Worm (Caenorhabditis elegans) whole organism, L4 larva: ENCODE results near the gene C45B2.2.

ENCODE experiments used
- T20F7.1 ChIP-seq: fragments of 200-800 bp; sonication (Bioruptor generic); optimal IDR thresholded peaks from 2 replicates; lab custom pipeline; 2018; ENCODE audit warnings: mild to moderate bottlenecking, missing genetic modification characterization, missing compliant biosample characterization
- T26A8.4 ChIP-seq: fragments of 200-800 bp; sonication (Bioruptor generic); IDR thresholded peaks from 2 replicates; pipeline ENCODE4 v1.3.6; 2022; ENCODE audit warnings: missing genetic modification characterization, missing compliant biosample characterization
- Y75B8A.6 ChIP-seq: fragments of 200-800 bp; sonication (Bioruptor generic); IDR thresholded peaks from 2 replicates; pipeline ENCODE4 v1.3.6; 2022; ENCODE audit warnings: missing genetic modification reagents, missing genetic modification characterization, missing compliant biosample characterization
- ZK546.5 ChIP-seq, 2 experiments: sonication (generic microtip); optimal IDR thresholded peaks; 2 replicates each; lab custom pipeline; 2017; ENCODE audit warnings: missing biosample characterization in 2 of 2, missing genetic modification characterization in 2 of 2
- aha-1 ChIP-seq: fragments of 150-350 bp; peaks from one replicate; lab custom pipeline; 2014; ENCODE audit warnings: missing biosample characterization, missing genetic modification characterization
- attf-4 ChIP-seq: sonication (generic microtip); optimal IDR thresholded peaks from 3 replicates; lab custom pipeline; 2017; ENCODE audit warnings: missing biosample characterization, missing genetic modification characterization
- ceh-28 ChIP-seq: fragments of 150-350 bp; optimal IDR thresholded peaks from 2 replicates; lab custom pipeline; 2014; ENCODE audit warnings: missing biosample characterization, missing genetic modification reagents, missing genetic modification characterization
- ceh-82 ChIP-seq: sonication (generic microtip); optimal IDR thresholded peaks from 2 replicates; lab custom pipeline; 2017; ENCODE audit warnings: missing biosample characterization, missing genetic modification characterization
- ctbp-1 ChIP-seq: fragments of 200-800 bp; sonication (Bioruptor generic); IDR thresholded peaks from 2 replicates; pipeline ENCODE4 v1.3.6; 2022; ENCODE audit warnings: missing genetic modification reagents, missing genetic modification characterization, missing compliant biosample characterization
- daf-12 ChIP-seq: fragments of 150-350 bp; optimal IDR thresholded peaks from 2 replicates; lab custom pipeline; 2014; ENCODE audit warnings: missing biosample characterization, missing genetic modification reagents, missing genetic modification characterization
- daf-16 ChIP-seq, 3 experiments: sonication (generic microtip); optimal IDR thresholded peaks; 2 replicates each; lab custom pipeline; 2016 to 2017; ENCODE audit warnings: missing genetic modification characterization in 3 of 3, missing genetic modification reagents in 3 of 3, mild to moderate bottlenecking in 2 of 3, missing compliant biosample characterization in 2 of 3, missing biosample characterization in 1 of 3, moderate library complexity in 1 of 3
- daf-19 ChIP-seq: fragments of 200-800 bp; sonication (Bioruptor generic); conservative IDR thresholded peaks from 2 replicates; pipeline ENCODE4 v1.3.6; 2022; ENCODE audit warnings: missing genetic modification characterization, missing compliant biosample characterization
- dmd-6 ChIP-seq: fragments of 200-800 bp; sonication (Bioruptor generic); IDR thresholded peaks from 2 replicates; pipeline ENCODE4 v1.3.6; 2022; ENCODE audit warnings: missing genetic modification reagents, missing genetic modification characterization, missing compliant biosample characterization
- dmd-9 ChIP-seq: fragments of 200-800 bp; sonication (Bioruptor generic); IDR thresholded peaks from 2 replicates; pipeline ENCODE4 v1.3.6; 2022; ENCODE audit warnings: missing genetic modification reagents, missing genetic modification characterization, missing compliant biosample characterization
- duxl-1 ChIP-seq: sonication (generic microtip); optimal IDR thresholded peaks from 2 replicates; lab custom pipeline; 2016; ENCODE audit warnings: mild to moderate bottlenecking, missing genetic modification characterization, moderate library complexity, missing compliant biosample characterization; ENCODE audit not compliant: poor library complexity
- dve-1 ChIP-seq: sonication (generic microtip); optimal IDR thresholded peaks from 2 replicates; lab custom pipeline; 2017; ENCODE audit warnings: antibody characterized with exemption, mild to moderate bottlenecking, missing genetic modification characterization, missing compliant biosample characterization; ENCODE audit not compliant: insufficient read depth
- hlh-11 ChIP-seq: fragments of 200-800 bp; sonication (Bioruptor generic); optimal IDR thresholded peaks from 2 replicates; lab custom pipeline; 2018; ENCODE audit warnings: mild to moderate bottlenecking, missing genetic modification characterization, missing compliant biosample characterization
- lim-7 ChIP-seq: fragments of 200-800 bp; sonication (Bioruptor generic); IDR thresholded peaks from 2 replicates; pipeline ENCODE4 v1.3.6; 2022; ENCODE audit warnings: missing genetic modification characterization, missing compliant biosample characterization
- lin-1 ChIP-seq: fragments of 200-800 bp; sonication (Bioruptor generic); IDR thresholded peaks from 2 replicates; pipeline ENCODE4 v1.3.6; 2022; ENCODE audit warnings: missing genetic modification reagents, missing genetic modification characterization, missing compliant biosample characterization
- lin-15B ChIP-seq: fragments of 150-350 bp; sonication (generic microtip); optimal IDR thresholded peaks from 3 replicates; lab custom pipeline; 2014; ENCODE audit warnings: missing biosample characterization, missing genetic modification characterization
- lin-38 ChIP-seq: fragments of 200-800 bp; sonication (Bioruptor generic); IDR thresholded peaks from 2 replicates; pipeline ENCODE4 v1.3.6; 2022; ENCODE audit warnings: missing genetic modification reagents, missing genetic modification characterization, missing compliant biosample characterization
- lir-3 ChIP-seq: sonication (generic microtip); optimal IDR thresholded peaks from 2 replicates; lab custom pipeline; 2016; ENCODE audit warnings: mild to moderate bottlenecking, missing genetic modification characterization, missing compliant biosample characterization
- lsy-2 ChIP-seq, 2 experiments: fragments of 150-350 bp in 1 of 2; sonication (generic microtip) in 1 of 2; optimal IDR thresholded peaks; 2 replicates each; lab custom pipeline; 2014 to 2017; ENCODE audit warnings: missing biosample characterization in 2 of 2, missing genetic modification characterization in 2 of 2
- madf-5 ChIP-seq, 2 experiments: fragments of 200-800 bp; sonication (Bioruptor generic); IDR thresholded peaks; 2 replicates each; pipeline ENCODE4 v1.3.6; 2022; ENCODE audit warnings: missing compliant biosample characterization in 2 of 2, missing genetic modification characterization in 2 of 2
- mep-1 ChIP-seq: fragments of 150-350 bp; sonication (generic microtip); optimal IDR thresholded peaks from 3 replicates; lab custom pipeline; 2014; ENCODE audit warnings: missing biosample characterization, missing genetic modification characterization
- mes-2 ChIP-seq: sonication (generic microtip); optimal IDR thresholded peaks from 2 replicates; lab custom pipeline; 2016; ENCODE audit warnings: missing genotype, mild to moderate bottlenecking, missing genetic modification characterization, missing compliant biosample characterization; ENCODE audit not compliant: poor library complexity, severe bottlenecking
- nhr-102 ChIP-seq: sonication (generic microtip); optimal IDR thresholded peaks from 2 replicates; lab custom pipeline; 2016; ENCODE audit warnings: mild to moderate bottlenecking, missing genetic modification characterization, moderate library complexity, missing compliant biosample characterization
- nhr-111 ChIP-seq: fragments of 200-800 bp; sonication (Bioruptor generic); optimal IDR thresholded peaks from 2 replicates; lab custom pipeline; 2018; ENCODE audit warnings: mild to moderate bottlenecking, missing genetic modification characterization, missing compliant biosample characterization
- nhr-237 ChIP-seq: sonication (generic microtip); optimal IDR thresholded peaks from 2 replicates; lab custom pipeline; 2017; ENCODE audit warnings: missing biosample characterization, missing genetic modification characterization
- nhr-28 ChIP-seq: fragments of 150-350 bp; optimal IDR thresholded peaks from 2 replicates; lab custom pipeline; 2014; ENCODE audit warnings: missing biosample characterization, missing genetic modification characterization
- nhr-48 ChIP-seq: sonication (generic microtip); optimal IDR thresholded peaks from 2 replicates; lab custom pipeline; 2016; ENCODE audit warnings: mild to moderate bottlenecking, missing genetic modification characterization, missing compliant biosample characterization
- nhr-6 ChIP-seq: fragments of 150-350 bp; optimal IDR thresholded peaks from 2 replicates; lab custom pipeline; 2014; ENCODE audit warnings: missing biosample characterization, missing genetic modification characterization
- nhr-77 ChIP-seq: fragments of 150-350 bp; optimal IDR thresholded peaks from 2 replicates; lab custom pipeline; 2014; ENCODE audit warnings: missing biosample characterization, missing genetic modification characterization
- pha-4 ChIP-seq, 2 experiments: fragments of 150-350 bp in 1 of 2; fragments of 200-800 bp in 1 of 2; sonication (Bioruptor generic) in 1 of 2; IDR thresholded peaks in 1 of 2; optimal IDR thresholded peaks in 1 of 2; 2 replicates each; pipeline versions ENCODE4 v1.3.6 to Lab custom; 2014 to 2022; ENCODE audit warnings: missing genetic modification characterization in 2 of 2, missing genetic modification reagents in 2 of 2, missing biosample characterization in 1 of 2, missing compliant biosample characterization in 1 of 2
- pqm-1 ChIP-seq: sonication (generic microtip); optimal IDR thresholded peaks from 2 replicates; lab custom pipeline; 2017; ENCODE audit warnings: missing biosample characterization, missing genetic modification characterization
- saeg-2 ChIP-seq: fragments of 200-800 bp; sonication (Bioruptor generic); IDR thresholded peaks from 2 replicates; pipeline ENCODE4 v1.3.6; 2022; ENCODE audit warnings: missing genetic modification reagents, missing genetic modification characterization, missing compliant biosample characterization
- sdz-12 ChIP-seq: fragments of 200-800 bp; sonication (Bioruptor generic); optimal IDR thresholded peaks from 2 replicates; lab custom pipeline; 2018; ENCODE audit warnings: mild to moderate bottlenecking, missing genetic modification characterization, missing compliant biosample characterization
- set-16 ChIP-seq: fragments of 200-800 bp; sonication (Bioruptor generic); IDR thresholded peaks from 2 replicates; pipeline ENCODE4 v1.3.6; 2022; ENCODE audit warnings: missing genetic modification reagents, missing genetic modification characterization, missing compliant biosample characterization
- spr-3 ChIP-seq: fragments of 200-800 bp; sonication (Bioruptor generic); optimal IDR thresholded peaks from 2 replicates; lab custom pipeline; 2018; ENCODE audit warnings: mild to moderate bottlenecking, missing genetic modification characterization, missing compliant biosample characterization
- unc-130 ChIP-seq: sonication (generic microtip); optimal IDR thresholded peaks from 2 replicates; lab custom pipeline; 2016; ENCODE audit warnings: missing genetic modification reagents, missing genetic modification characterization, missing compliant biosample characterization
- vab-7 ChIP-seq: fragments of 200-800 bp; sonication (Bioruptor generic); IDR thresholded peaks from 2 replicates; pipeline ENCODE4 v1.3.6; 2022; ENCODE audit warnings: missing genetic modification reagents, missing genetic modification characterization, missing compliant biosample characterization
- zag-1 ChIP-seq: fragments of 150-350 bp; optimal IDR thresholded peaks from 2 replicates; lab custom pipeline; 2014; ENCODE audit warnings: missing biosample characterization, missing genetic modification characterization
- zfp-3 ChIP-seq: fragments of 200-800 bp; sonication (Bioruptor generic); conservative IDR thresholded peaks from 2 replicates; pipeline ENCODE4 v1.3.6; 2022; ENCODE audit warnings: missing genetic modification reagents, missing genetic modification characterization, missing compliant biosample characterization
- ztf-7 ChIP-seq: fragments of 150-350 bp; optimal IDR thresholded peaks from 2 replicates; lab custom pipeline; 2014; ENCODE audit warnings: missing biosample characterization, missing genetic modification characterization

The C45B2.2 gene

DNA sequence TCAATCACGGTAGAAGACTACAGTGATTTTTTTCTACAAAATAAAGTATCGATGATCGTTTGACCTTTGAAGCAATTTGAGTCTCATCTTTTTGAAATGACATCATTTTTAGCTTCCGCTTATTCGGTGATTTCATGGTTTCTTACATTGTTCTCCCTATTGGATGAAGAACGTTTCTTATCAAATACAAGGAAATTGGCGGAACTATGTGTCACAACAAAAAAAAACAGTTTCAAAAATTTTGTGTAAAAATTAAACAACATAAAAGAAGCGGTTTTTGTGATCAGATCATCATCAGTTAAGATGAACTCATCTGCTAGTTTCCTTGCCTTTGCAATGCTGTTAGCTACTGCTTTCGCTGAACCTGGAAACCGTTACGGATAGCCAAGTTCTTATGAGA lies 3.1 kb downstream of the C45B2.2 start, which contains the start of gene C45B2.8 (continued):
- no peak for TF ChIP-seq zag-1 (tag; lab: Kevin White, UChicago)
- TF ChIP-seq ctbp-1 = no peak
- TF ChIP-seq, all 104 proteins: peak for 0

DNA sequence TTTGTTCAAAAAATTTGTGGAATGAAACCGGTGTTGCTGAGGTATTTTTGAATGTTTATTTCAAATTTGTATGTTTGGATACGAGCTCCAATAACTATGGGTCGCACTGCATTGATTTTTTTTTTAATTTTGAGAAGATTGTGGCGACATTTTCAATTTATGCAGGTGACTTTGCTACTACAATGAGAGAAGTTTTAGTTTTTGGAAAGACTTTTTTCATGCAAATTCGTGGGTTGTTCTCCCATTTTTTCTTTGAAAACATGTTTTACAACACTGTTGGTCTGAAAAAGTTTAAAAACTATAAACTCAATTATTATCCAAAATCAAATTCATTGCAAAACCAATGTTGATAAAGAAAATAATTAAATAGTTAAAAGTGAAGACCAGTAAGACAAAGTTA lies 4.2 kb downstream of the C45B2.2 start:
- TF ChIP-seq T20F7.1 (peak; percentile 13), lim-7 (0 out of 2 replicates have a peak, but pooled peaks have one; percentile 30), nhr-28 (peak; percentile 21), spr-3 (GFP tag; lab: Kevin White, UChicago) (no peak), duxl-1 (tag; lab: Kevin White, UChicago) (peak; percentile 71), dve-1 (tag; lab: Kevin White, UChicago) (peak; percentile 75), lir-3 (tag; lab: Kevin White, UChicago) (no peak), lsy-2 (tag; optimal IDR thresholded peaks at IDR 0.05; lab: Kevin White, UChicago) (peak in 1 of 2 experiments; percentile 50), zfp-3 (peak; percentile 61; the same call in 1 of the 2 replicates), daf-19 (GFP tag; lab: Robert Waterston, UW) (no peak), ceh-82 (no peak), daf-16 (GFP tag; optimal IDR thresholded peaks at IDR 0.05; lab: Kevin White, UChicago) (no peak), daf-16 (tag; optimal IDR thresholded peaks at IDR 0.05; lab: Kevin White, UChicago) (peak; percentile 16), lin-15B (tag; lab: Kevin White, UChicago) (no peak), set-16 (GFP tag; lab: Robert Waterston, UW) (no peak), lin-1 (0 out of 2 replicates have a peak, but pooled peaks have one; percentile 16), vab-7 (0 out of 2 replicates have a peak, but pooled peaks have one; percentile 25), mep-1 (tag; lab: Kevin White, UChicago) (peak; percentile 87), nhr-102 (tag; lab: Kevin White, UChicago) (peak; percentile 76), nhr-237 (tag; lab: Kevin White, UChicago) (peak; percentile 50), T26A8.4 (0 out of 2 replicates have a peak, but pooled peaks have one; percentile 79), pha-4 (GFP tag; IDR thresholded peaks at IDR 0.05; lab: Robert Waterston, UW) (peak; percentile 59; the same call in 1 of the 2 replicates), pha-4 (tag; optimal IDR thresholded peaks at IDR 0.05; lab: Kevin White, UChicago) (no peak), nhr-48 (tag; lab: Kevin White, UChicago) (peak; percentile 21), aha-1 (tag; lab: Kevin White, UChicago) (peak; percentile 45), hlh-11 (tag; lab: Kevin White, UChicago) (peak; percentile 47), mes-2 (tag; lab: Kevin White, UChicago) (peak; percentile 59), dmd-6 (peak; percentile 26), lin-38 (GFP tag; lab: Robert Waterston, UW) (peak; percentile 38), nhr-77 (tag; lab: Kevin White, UChicago) (peak; percentile 45)
- TF ChIP-seq, all 104 proteins: peak for 22

DNA sequence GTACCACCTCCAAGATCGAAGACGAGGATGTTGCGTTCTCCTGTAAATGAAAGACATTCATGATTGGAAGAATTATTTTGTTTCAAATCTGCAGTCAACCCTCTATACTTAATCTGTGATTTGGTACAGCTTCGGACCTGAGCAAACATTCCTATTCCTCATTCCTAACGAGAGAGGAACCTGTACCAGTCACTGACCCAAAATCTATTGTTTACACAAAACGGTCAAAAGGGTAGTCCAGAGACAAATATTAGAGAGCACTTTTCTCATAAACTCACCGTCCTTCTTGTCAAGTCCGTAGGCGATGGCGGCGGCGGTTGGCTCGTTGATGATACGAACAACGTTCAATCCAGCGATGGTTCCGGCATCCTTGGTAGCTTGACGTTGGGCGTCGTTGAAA lies 6.2 kb downstream of the C45B2.2 start:
- TF ChIP-seq nhr-6 (tag; lab: Kevin White, UChicago) = no peak
- no peak for TF ChIP-seq daf-16 (GFP tag; optimal IDR thresholded peaks at IDR 0.05; lab: Kevin White, UChicago)
- TF ChIP-seq daf-16 (tag; optimal IDR thresholded peaks at IDR 0.05; lab: Kevin White, UChicago) = peak; percentile 7
- peak; percentile 95 for TF ChIP-seq aha-1 (tag; lab: Kevin White, UChicago)

DNA sequence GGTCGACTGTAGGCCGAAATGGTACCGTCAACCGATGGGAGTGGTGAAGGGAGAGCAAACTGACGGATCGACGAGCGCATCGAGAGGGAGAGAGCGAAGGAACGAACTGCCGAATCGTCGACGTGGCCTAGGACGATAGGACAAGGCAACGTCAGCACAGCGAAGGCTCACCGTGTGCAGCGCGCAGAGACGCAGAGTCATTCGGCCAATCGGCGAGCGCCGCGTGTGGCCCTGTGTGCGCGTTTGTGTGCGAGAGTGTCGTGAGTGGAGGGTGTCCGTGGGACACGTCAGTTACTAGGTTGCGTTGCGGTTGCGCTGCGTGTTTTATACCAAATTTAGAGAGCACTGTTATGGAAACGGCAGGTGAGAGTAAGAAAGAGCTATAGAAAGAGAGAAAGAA lies 7.4 kb downstream of the C45B2.2 start, which contains the start of gene hsp-3:
TSS of gene hsp-3 (minus strand) at position 158 of the 400 bp plus-strand sequence.
- TF ChIP-seq saeg-2 (GFP tag; lab: Robert Waterston, UW) (peak; percentile 96), sdz-12 (peak; percentile 66), ztf-7 (tag; lab: Kevin White, UChicago) (peak; percentile 65), duxl-1 (tag; lab: Kevin White, UChicago) (peak; percentile 86), mep-1 (tag; lab: Kevin White, UChicago) (peak; percentile 97), pqm-1 (tag; lab: Kevin White, UChicago) (peak; percentile 32), dmd-9 (GFP tag; lab: Robert Waterston, UW) (peak; percentile 93), unc-130 (GFP tag; lab: Kevin White, UChicago) (peak; percentile 6), nhr-237 (tag; lab: Kevin White, UChicago) (peak; percentile 32), Y75B8A.6 (GFP tag; lab: Robert Waterston, UW) (peak; percentile 56; the same call in 1 of the 2 replicates), vab-7 (peak; percentile 83), ZK546.5 (tag; optimal IDR thresholded peaks at IDR 0.05; lab: Kevin White, UChicago) (no peak), daf-19 (GFP tag; lab: Robert Waterston, UW) (no peak), ceh-28 (tag; lab: Kevin White, UChicago) (peak; percentile 2), daf-12 (tag; lab: Kevin White, UChicago) (no peak), ctbp-1 (peak; percentile 95), attf-4 (tag; lab: Kevin White, UChicago) (no peak), nhr-111 (no peak), madf-5 (GFP tag; IDR thresholded peaks at IDR 0.05; lab: Robert Waterston, UW) (0 out of 4 replicates have a peak, but pooled peaks of 1 of the 2 experiments have one; percentile 28)
